Fruit fly (Drosophila melanogaster) whole organism, embryonic: ENCODE results near the gene PpD6.

Experiments
- CG10274 ChIP-seq: fragments of 200-800 bp; sonication (Bioruptor generic); optimal IDR thresholded peaks from 3 replicates; lab custom pipeline; 2017; ENCODE audit warnings: missing biosample characterization, mild to moderate bottlenecking, missing genetic modification characterization
- CG10543 ChIP-seq: fragments of 200-800 bp; sonication (Bioruptor generic); optimal IDR thresholded peaks from 3 replicates; lab custom pipeline; 2017; ENCODE audit warnings: missing biosample characterization, mild to moderate bottlenecking, missing genetic modification characterization, moderate library complexity
- CG10654 ChIP-seq: fragments of 200-800 bp; sonication (Bioruptor generic); optimal IDR thresholded peaks from 2 replicates; lab custom pipeline; 2016; ENCODE audit warnings: missing biosample characterization, missing genetic modification characterization
- CG11093 ChIP-seq: fragments of 200-800 bp; sonication (Bioruptor generic); IDR thresholded peaks from 3 replicates; pipeline ENCODE4 v1.3.6; 2022; ENCODE audit warnings: missing biosample characterization, missing genetic modification characterization
- CG11504 ChIP-seq: fragments of 200-800 bp; sonication (Bioruptor generic); optimal IDR thresholded peaks from 3 replicates; lab custom pipeline; 2019; ENCODE audit warnings: missing biosample characterization, mild to moderate bottlenecking, missing genetic modification characterization, moderate library complexity
- CG12071 ChIP-seq: fragments of 200-800 bp; sonication (Bioruptor generic); optimal IDR thresholded peaks from 3 replicates; lab custom pipeline; 2018; ENCODE audit warnings: missing biosample characterization, mild to moderate bottlenecking, missing genetic modification characterization
- CG12219 ChIP-seq: fragments of 200-800 bp; sonication (Bioruptor generic); optimal IDR thresholded peaks from 3 replicates; lab custom pipeline; 2018; ENCODE audit warnings: missing biosample characterization, mild to moderate bottlenecking, missing genetic modification characterization
- CG13296 ChIP-seq: fragments of 200-800 bp; sonication (Bioruptor generic); optimal IDR thresholded peaks from 3 replicates; lab custom pipeline; 2018; ENCODE audit warnings: missing biosample characterization, mild to moderate bottlenecking, missing genetic modification characterization
- CG14014 ChIP-seq: fragments of 200-800 bp; sonication (Bioruptor generic); IDR thresholded peaks from 2 replicates; pipeline ENCODE4 v1.3.6; 2022; ENCODE audit warnings: missing biosample characterization, missing genetic modification characterization
- CG14710 ChIP-seq: fragments of 200-800 bp; sonication (Bioruptor generic); optimal IDR thresholded peaks from 3 replicates; lab custom pipeline; 2019; ENCODE audit warnings: missing biosample characterization, mild to moderate bottlenecking, missing genetic modification characterization, moderate library complexity
- CG1603 ChIP-seq: fragments of 200-800 bp; sonication (Bioruptor generic); optimal IDR thresholded peaks from 2 replicates; lab custom pipeline; 2019; ENCODE audit warnings: missing biosample characterization, mild to moderate bottlenecking, missing genetic modification characterization, moderate library complexity
- CG16863 ChIP-seq: fragments of 200-800 bp; sonication (Bioruptor generic); optimal IDR thresholded peaks from 3 replicates; lab custom pipeline; 2016; ENCODE audit warnings: missing biosample characterization, missing genetic modification characterization
- CG17359 ChIP-seq: fragments of 200-800 bp; sonication (Bioruptor generic); optimal IDR thresholded peaks from 3 replicates; lab custom pipeline; 2018; ENCODE audit warnings: missing biosample characterization, mild to moderate bottlenecking, missing genetic modification characterization, moderate library complexity
- CG6854 ChIP-seq: fragments of 200-800 bp; sonication (Bioruptor generic); optimal IDR thresholded peaks from 3 replicates; lab custom pipeline; 2017; ENCODE audit warnings: missing biosample characterization, mild to moderate bottlenecking, missing genetic modification characterization
- CG9797 ChIP-seq: fragments of 200-800 bp; sonication (Bioruptor generic); optimal IDR thresholded peaks from 3 replicates; lab custom pipeline; 2018; ENCODE audit warnings: missing biosample characterization, mild to moderate bottlenecking, missing genetic modification characterization
- CoRest ChIP-seq: fragments of 200-800 bp; sonication (Bioruptor generic); optimal IDR thresholded peaks from 3 replicates; lab custom pipeline; 2018; ENCODE audit warnings: missing biosample characterization, mild to moderate bottlenecking, missing genetic modification characterization, moderate library complexity
- D ChIP-seq, 2 experiments: fragments of 200-800 bp in 1 of 2; fragments of >200 bp in 1 of 2; sonication (Bioruptor generic) in 1 of 2; optimal IDR thresholded peaks; 2 replicates in 1 of 2; 3 replicates in 1 of 2; lab custom pipeline; 2017; ENCODE audit warnings: mild to moderate bottlenecking in 1 of 2, missing biosample characterization in 1 of 2, missing genetic modification characterization in 1 of 2, missing genetic modification reagents in 1 of 2
- HHEX ChIP-seq: fragments of 200-800 bp; sonication (Bioruptor generic); optimal IDR thresholded peaks from 3 replicates; lab custom pipeline; 2017; ENCODE audit warnings: missing biosample characterization, mild to moderate bottlenecking, missing genetic modification characterization, missing genetic modification reagents
- HLH3B ChIP-seq: fragments of 200-800 bp; sonication (Bioruptor generic); IDR thresholded peaks from 2 replicates; pipeline ENCODE4 v1.3.6; 2022; ENCODE audit warnings: missing biosample characterization, missing genetic modification characterization
- Hand ChIP-seq: fragments of 200-800 bp; sonication (Bioruptor generic); optimal IDR thresholded peaks from 2 replicates; lab custom pipeline; 2017; ENCODE audit warnings: mild to moderate bottlenecking, missing biosample characterization, missing genetic modification reagents, missing genetic modification characterization
- Hr3 ChIP-seq: fragments of 200-800 bp; sonication (Bioruptor generic); optimal IDR thresholded peaks from 3 replicates; lab custom pipeline; 2016; ENCODE audit warnings: missing biosample characterization, missing genetic modification characterization
- Lhr ChIP-seq: fragments of 200-800 bp; sonication (Bioruptor generic); optimal IDR thresholded peaks from 3 replicates; lab custom pipeline; 2017; ENCODE audit warnings: mild to moderate bottlenecking, missing biosample characterization, missing genetic modification reagents, missing genetic modification characterization
- Mad ChIP-seq: fragments of 200-800 bp; sonication (Bioruptor generic); optimal IDR thresholded peaks from 2 replicates; lab custom pipeline; 2016; ENCODE audit warnings: missing biosample characterization, missing genetic modification characterization
- Nf-YA ChIP-seq: fragments of 200-800 bp; sonication (Bioruptor generic); IDR thresholded peaks from 2 replicates; pipeline ENCODE4 v1.3.6; 2022; ENCODE audit warnings: missing biosample characterization, missing genetic modification characterization
- Oli ChIP-seq: fragments of 200-800 bp; sonication (Bioruptor generic); optimal IDR thresholded peaks from 2 replicates; lab custom pipeline; 2018; ENCODE audit warnings: missing biosample characterization, mild to moderate bottlenecking, missing genetic modification characterization, moderate library complexity
- PHDP ChIP-seq: fragments of 200-800 bp; sonication (Bioruptor generic); optimal IDR thresholded peaks from 3 replicates; lab custom pipeline; 2018; ENCODE audit warnings: missing biosample characterization, mild to moderate bottlenecking, missing genetic modification characterization, moderate library complexity
- Ravus ChIP-seq: fragments of 200-800 bp; sonication (Bioruptor generic); IDR thresholded peaks from 2 replicates; pipeline ENCODE4 v1.3.6; 2022; ENCODE audit warnings: missing biosample characterization, missing genetic modification characterization
- Usf ChIP-seq: fragments of 200-800 bp; sonication (Bioruptor generic); optimal IDR thresholded peaks from 2 replicates; lab custom pipeline; 2017; ENCODE audit warnings: missing genotype, missing biosample characterization, missing genetic modification characterization
- ap ChIP-seq: fragments of 200-800 bp; sonication (Bioruptor generic); IDR thresholded peaks from 2 replicates; pipeline ENCODE4 v1.3.6; 2022; ENCODE audit warnings: missing biosample characterization, missing genetic modification characterization
- bsh ChIP-seq, 2 experiments: fragments of 200-800 bp; sonication (Bioruptor generic); optimal IDR thresholded peaks; 2 replicates each; lab custom pipeline; 2017 to 2018; ENCODE audit warnings: mild to moderate bottlenecking in 2 of 2, missing biosample characterization in 2 of 2, missing genetic modification characterization in 2 of 2, moderate library complexity in 1 of 2
- dimm ChIP-seq: fragments of 200-800 bp; sonication (Bioruptor generic); IDR thresholded peaks from 2 replicates; pipeline ENCODE4 v1.3.6; 2022; ENCODE audit warnings: missing biosample characterization, missing genetic modification characterization
- dmrt99B ChIP-seq: fragments of 200-800 bp; sonication (Bioruptor generic); optimal IDR thresholded peaks from 2 replicates; lab custom pipeline; 2018; ENCODE audit warnings: missing biosample characterization, mild to moderate bottlenecking, missing genetic modification characterization, moderate library complexity
- nerfin-1 ChIP-seq: fragments of 200-800 bp; sonication (Bioruptor generic); optimal IDR thresholded peaks from 3 replicates; lab custom pipeline; 2019; ENCODE audit warnings: missing biosample characterization, mild to moderate bottlenecking, missing genetic modification characterization, moderate library complexity
- nmo ChIP-seq: fragments of 200-800 bp; sonication (Bioruptor generic); optimal IDR thresholded peaks from 2 replicates; lab custom pipeline; 2018; ENCODE audit warnings: missing biosample characterization, mild to moderate bottlenecking, missing genetic modification characterization, moderate library complexity
- pho ChIP-seq: fragments of 200-800 bp; sonication (Bioruptor generic); optimal IDR thresholded peaks from 2 replicates; lab custom pipeline; 2016; ENCODE audit warnings: missing biosample characterization, missing genetic modification characterization
- prd ChIP-seq, 3 experiments: fragments of >200 bp in 2 of 3; fragments of 200-800 bp in 1 of 3; sonication (Bioruptor generic) in 1 of 3; optimal IDR thresholded peaks in 2 of 3; IDR thresholded peaks in 1 of 3; 2 replicates in 2 of 3; 3 replicates in 1 of 3; pipeline versions ENCODE4 v1.3.6 to Lab custom; 2017 to 2022; ENCODE audit warnings: missing biosample characterization in 1 of 3, missing genetic modification characterization in 1 of 3
- sens ChIP-seq: fragments of 200-800 bp; sonication (Bioruptor generic); peaks from one replicate; lab custom pipeline; 2016; ENCODE audit warnings: missing biosample characterization, missing genetic modification characterization
- unpg ChIP-seq: fragments of 200-800 bp; sonication (Bioruptor generic); optimal IDR thresholded peaks from 3 replicates; lab custom pipeline; 2018; ENCODE audit warnings: missing biosample characterization, mild to moderate bottlenecking, missing genetic modification characterization, moderate library complexity
- usp ChIP-seq: fragments of >200 bp; optimal IDR thresholded peaks from 2 replicates; lab custom pipeline; 2017; ENCODE audit warnings: missing biosample characterization, missing genetic modification characterization

The PpD6 gene

dm6 chr2L:3127813-3128212 lies 18.3 kb downstream of the PpD6 start (continued):
- TF ChIP-seq CG13296 (GFP tag; lab: Kevin White, UChicago) (no peak), CG11093 (GFP tag; lab: Robert Waterston, UW) (no peak), CG10274 (GFP tag; lab: Kevin White, UChicago) (no peak), CG1603 (no peak), CG12071 (GFP tag; lab: Kevin White, UChicago) (no peak), CG17359 (tag; lab: Kevin White, UChicago) (peak; percentile 10), dimm (GFP tag; lab: Robert Waterston, UW) (no peak), CG14014 (GFP tag; lab: Robert Waterston, UW) (no peak), bsh (GFP tag; optimal IDR thresholded peaks at IDR 0.05; lab: Kevin White, UChicago) (peak in 1 of 2 experiments; percentile 44), HLH3B (peak; percentile 12; the same call in 1 of the 2 replicates), nmo (GFP tag; lab: Kevin White, UChicago) (peak; percentile 22), pho (no peak), dmrt99B (tag; lab: Kevin White, UChicago) (peak; percentile 31), PHDP (tag; lab: Kevin White, UChicago) (peak; percentile 17), Ravus (GFP tag; lab: Robert Waterston, UW) (no peak), prd (optimal IDR thresholded peaks at IDR 0.05; lab: Kevin White, UChicago) (no peak), prd (GFP tag; IDR thresholded peaks at IDR 0.05; lab: Robert Waterston, UW) (peak; percentile 48; the same call in 1 of the 3 replicates), unpg (GFP tag; lab: Kevin White, UChicago) (peak; percentile 34), Mad (GFP tag; lab: Kevin White, UChicago) (no peak), sens (GFP tag; lab: Kevin White, UChicago) (peak; percentile 68), Hr3 (GFP tag; lab: Kevin White, UChicago) (no peak), Nf-YA (GFP tag; lab: Robert Waterston, UW) (no peak)

dm6 chr2L:3128335-3128734 lies 18.9 kb downstream of the PpD6 start, which contains the start of gene CG15403:
Gene CG15403 (plus strand): TSS chr2L:3128635.
- no peak for TF ChIP-seq CG12219 (GFP tag; lab: Kevin White, UChicago)
- no peak for TF ChIP-seq CG6854
- no peak for TF ChIP-seq CG16863 (GFP tag; lab: Kevin White, UChicago)
- TF ChIP-seq Lhr (GFP tag; lab: Kevin White, UChicago) = no peak
- TF ChIP-seq CG10654 (GFP tag; lab: Kevin White, UChicago) = no peak
- no peak for TF ChIP-seq Oli (tag; lab: Kevin White, UChicago)
- TF ChIP-seq CG11504 (tag; lab: Kevin White, UChicago) = no peak
- no peak for TF ChIP-seq CoRest (tag; lab: Kevin White, UChicago)
- TF ChIP-seq HHEX (GFP tag; lab: Kevin White, UChicago) = no peak
- no peak for TF ChIP-seq Hand
- TF ChIP-seq D (optimal IDR thresholded peaks at IDR 0.05; lab: Kevin White, UChicago) = no peak
- no peak for TF ChIP-seq D (GFP tag; optimal IDR thresholded peaks at IDR 0.05; lab: Kevin White, UChicago)
- no peak for TF ChIP-seq CG10543 (GFP tag; lab: Kevin White, UChicago)
- TF ChIP-seq Usf (GFP tag; lab: Kevin White, UChicago) = no peak
- TF ChIP-seq nmo (GFP tag; lab: Kevin White, UChicago) = no peak
- no peak for TF ChIP-seq CG14710 (tag; lab: Kevin White, UChicago)
- no peak for TF ChIP-seq CG9797 (GFP tag; lab: Kevin White, UChicago)

dm6 chr2L:3130417-3130816 lies 20.9 kb downstream of the PpD6 start:
- TF ChIP-seq usp = no peak
- TF ChIP-seq ap (GFP tag; lab: Robert Waterston, UW) = no peak
- TF ChIP-seq nerfin-1 (tag; lab: Kevin White, UChicago) = peak; percentile 94
- TF ChIP-seq, all 482 proteins: peak for 1
